Worm (Caenorhabditis elegans) whole organism, late embryonic: ENCODE measurements around the gene C50B6.1.

ENCODE experiments used
- C08G9.2 ChIP-seq: sonication (generic microtip); optimal IDR thresholded peaks from 2 replicates; lab custom pipeline; 2016; ENCODE audit warnings: mild to moderate bottlenecking, missing genetic modification characterization, moderate library complexity, missing compliant biosample characterization
- C38D4.7 ChIP-seq: fragments of 200-800 bp; sonication (Bioruptor generic); optimal IDR thresholded peaks from 2 replicates; lab custom pipeline; 2018; ENCODE audit warnings: mild to moderate bottlenecking, missing genetic modification characterization, moderate library complexity, missing compliant biosample characterization
- F13H6.1 ChIP-seq: sonication (generic microtip); optimal IDR thresholded peaks from 2 replicates; lab custom pipeline; 2016; ENCODE audit warnings: missing genetic modification characterization, missing compliant biosample characterization
- ahr-1 ChIP-seq: sonication (generic microtip); optimal IDR thresholded peaks from 2 replicates; lab custom pipeline; 2016; ENCODE audit warnings: missing genetic modification characterization, missing compliant biosample characterization
- ceh-14 ChIP-seq: sonication (generic microtip); optimal IDR thresholded peaks from 2 replicates; lab custom pipeline; 2016; ENCODE audit warnings: missing genotype, missing genetic modification characterization, missing compliant biosample characterization
- ceh-18 ChIP-seq: sonication (generic microtip); optimal IDR thresholded peaks from 2 replicates; lab custom pipeline; 2016; ENCODE audit warnings: missing genetic modification characterization, missing compliant biosample characterization
- ceh-19 ChIP-seq: fragments of 200-800 bp; sonication (Bioruptor generic); optimal IDR thresholded peaks from 2 replicates; lab custom pipeline; 2018; ENCODE audit warnings: mild to moderate bottlenecking, missing genetic modification characterization, missing compliant biosample characterization
- ceh-2 ChIP-seq: sonication (generic microtip); optimal IDR thresholded peaks from 2 replicates; lab custom pipeline; 2016; ENCODE audit warnings: missing genotype, missing genetic modification characterization, missing compliant biosample characterization
- ceh-22 ChIP-seq: sonication (generic microtip); optimal IDR thresholded peaks from 2 replicates; lab custom pipeline; 2017; ENCODE audit warnings: missing biosample characterization, missing genetic modification characterization
- ceh-31 ChIP-seq: sonication (generic microtip); optimal IDR thresholded peaks from 2 replicates; lab custom pipeline; 2016; ENCODE audit warnings: missing genetic modification characterization, missing compliant biosample characterization
- ceh-34 ChIP-seq: sonication (generic microtip); optimal IDR thresholded peaks from 2 replicates; lab custom pipeline; 2016; ENCODE audit warnings: mild to moderate bottlenecking, missing genetic modification characterization, missing compliant biosample characterization
- ceh-48 ChIP-seq: sonication (generic microtip); optimal IDR thresholded peaks from 2 replicates; lab custom pipeline; 2016; ENCODE audit warnings: missing genetic modification characterization, inconsistent platforms, missing compliant biosample characterization
- ceh-9 ChIP-seq: sonication (generic microtip); optimal IDR thresholded peaks from 2 replicates; lab custom pipeline; 2016; ENCODE audit warnings: mild to moderate bottlenecking, missing genetic modification characterization, inconsistent platforms, missing compliant biosample characterization
- che-1 ChIP-seq: sonication (generic microtip); optimal IDR thresholded peaks from 2 replicates; lab custom pipeline; 2016; ENCODE audit warnings: mild to moderate bottlenecking, missing genetic modification characterization, missing compliant biosample characterization
- dmd-4 ChIP-seq: sonication (generic microtip); optimal IDR thresholded peaks from 2 replicates; lab custom pipeline; 2016; ENCODE audit warnings: borderline replicate concordance, missing genetic modification characterization, missing compliant biosample characterization
- ets-4 ChIP-seq: sonication (generic microtip); optimal IDR thresholded peaks from 2 replicates; lab custom pipeline; 2016; ENCODE audit warnings: missing genetic modification characterization, missing compliant biosample characterization
- eyg-1 ChIP-seq: sonication (generic microtip); optimal IDR thresholded peaks from 2 replicates; lab custom pipeline; 2016; ENCODE audit warnings: missing genotype, missing genetic modification characterization, missing compliant biosample characterization
- fax-1 ChIP-seq: sonication (generic microtip); optimal IDR thresholded peaks from 2 replicates; lab custom pipeline; 2016; ENCODE audit warnings: missing genotype, missing genetic modification characterization, missing compliant biosample characterization
- hlh-15 ChIP-seq: sonication (generic microtip); optimal IDR thresholded peaks from 2 replicates; lab custom pipeline; 2016; ENCODE audit warnings: missing genetic modification characterization, missing compliant biosample characterization
- hlh-30 ChIP-seq: sonication (generic microtip); optimal IDR thresholded peaks from 2 replicates; lab custom pipeline; 2017; ENCODE audit warnings: antibody characterized with exemption, missing genetic modification characterization, missing compliant biosample characterization; ENCODE audit not compliant: insufficient read depth
- hlh-6 ChIP-seq: sonication (generic microtip); optimal IDR thresholded peaks from 2 replicates; lab custom pipeline; 2016; ENCODE audit warnings: missing genotype, missing genetic modification characterization, missing compliant biosample characterization
- hlh-8 ChIP-seq: sonication (generic microtip); optimal IDR thresholded peaks from 2 replicates; lab custom pipeline; 2016; ENCODE audit warnings: missing genotype, missing genetic modification characterization, missing compliant biosample characterization
- lin-11 ChIP-seq: fragments of 200-800 bp; sonication (Bioruptor generic); optimal IDR thresholded peaks from 2 replicates; lab custom pipeline; 2018; ENCODE audit warnings: mild to moderate bottlenecking, missing genetic modification characterization, missing compliant biosample characterization
- mec-3 ChIP-seq: sonication (generic microtip); optimal IDR thresholded peaks from 2 replicates; lab custom pipeline; 2016; ENCODE audit warnings: borderline replicate concordance, missing genetic modification characterization, missing compliant biosample characterization
- pax-1 ChIP-seq: fragments of 150-350 bp; optimal IDR thresholded peaks from 2 replicates; lab custom pipeline; 2014; ENCODE audit warnings: missing biosample characterization, missing genetic modification characterization
- pha-2 ChIP-seq: sonication (generic microtip); optimal IDR thresholded peaks from 2 replicates; lab custom pipeline; 2017; ENCODE audit warnings: mild to moderate bottlenecking, missing genetic modification characterization, missing compliant biosample characterization
- pqm-1 ChIP-seq: sonication (generic microtip); optimal IDR thresholded peaks from 2 replicates; lab custom pipeline; 2016; ENCODE audit warnings: missing genetic modification characterization, missing compliant biosample characterization
- sox-2 ChIP-seq: fragments of 200-800 bp; sonication (Bioruptor generic); IDR thresholded peaks from 2 replicates; pipeline ENCODE4 v1.3.6; 2022; ENCODE audit warnings: missing genetic modification reagents, missing genetic modification characterization, missing compliant biosample characterization
- tbx-2 ChIP-seq: sonication (generic microtip); optimal IDR thresholded peaks from 2 replicates; lab custom pipeline; 2016; ENCODE audit warnings: missing genetic modification characterization, missing compliant biosample characterization
- tbx-7 ChIP-seq: sonication (generic microtip); optimal IDR thresholded peaks from 2 replicates; lab custom pipeline; 2016; ENCODE audit warnings: missing genotype, missing genetic modification characterization, missing compliant biosample characterization
- ttx-3 ChIP-seq: sonication (generic microtip); optimal IDR thresholded peaks from 2 replicates; lab custom pipeline; 2016; ENCODE audit warnings: missing genetic modification reagents, missing genetic modification characterization, missing compliant biosample characterization
- unc-3 ChIP-seq, 2 experiments: fragments of 200-800 bp in 1 of 2; sonication (Bioruptor generic) in 1 of 2; sonication (generic microtip) in 1 of 2; conservative IDR thresholded peaks in 1 of 2; optimal IDR thresholded peaks in 1 of 2; 2 replicates each; pipeline versions ENCODE4 v1.3.6 to Lab custom; 2016 to 2022; ENCODE audit warnings: missing compliant biosample characterization in 2 of 2, missing genetic modification characterization in 2 of 2, missing genetic modification reagents in 1 of 2
- unc-42 ChIP-seq: sonication (generic microtip); optimal IDR thresholded peaks from 2 replicates; lab custom pipeline; 2016; ENCODE audit warnings: missing genotype, missing genetic modification characterization, missing compliant biosample characterization
- unc-55 ChIP-seq: sonication (generic microtip); optimal IDR thresholded peaks from 2 replicates; lab custom pipeline; 2017; ENCODE audit warnings: missing biosample characterization, missing genetic modification reagents, missing genetic modification characterization
- zip-5 ChIP-seq: sonication (generic microtip); optimal IDR thresholded peaks from 2 replicates; lab custom pipeline; 2016; ENCODE audit warnings: missing genetic modification characterization, missing compliant biosample characterization

C50B6.1 gene

ce11 chrV:13350302-13350701 lies 41.6 kb downstream of the C50B6.1 start:
- TF ChIP-seq pha-2 (no peak), tbx-2 (tag; lab: Kevin White, UChicago) (no peak)
- TF ChIP-seq, all 69 proteins: peak for 0

- TF ChIP-seq ets-4 (tag; lab: Kevin White, UChicago) (no peak), ceh-48 (tag; lab: Kevin White, UChicago) (no peak), hlh-6 (tag; lab: Kevin White, UChicago) (no peak), unc-55 (GFP tag; lab: Kevin White, UChicago) (peak; percentile 31), ceh-18 (no peak)
These were observed 43.1 kb downstream of the C50B6.1 start for ce11 chrV:13351773-13352172.

- no peak for TF ChIP-seq ceh-34
- no peak for TF ChIP-seq C38D4.7 (GFP tag; lab: Kevin White, UChicago)
- TF ChIP-seq ceh-2 (tag; lab: Kevin White, UChicago) = no peak
- no peak for TF ChIP-seq hlh-30 (tag; lab: Kevin White, UChicago)
- no peak for TF ChIP-seq zip-5 (tag; lab: Kevin White, UChicago)
- TF ChIP-seq hlh-6 (tag; lab: Kevin White, UChicago) = no peak
- TF ChIP-seq fax-1 = no peak
- TF ChIP-seq C08G9.2 (tag; lab: Kevin White, UChicago) = no peak
- TF ChIP-seq dmd-4 = no peak
- TF ChIP-seq ceh-48 (tag; lab: Kevin White, UChicago) = no peak
- TF ChIP-seq pha-2 = no peak
- no peak for TF ChIP-seq F13H6.1 (tag; lab: Kevin White, UChicago)
- TF ChIP-seq pax-1 (tag; lab: Kevin White, UChicago) = no peak
- no peak for TF ChIP-seq che-1 (tag; lab: Kevin White, UChicago)
- TF ChIP-seq tbx-7 (tag; lab: Kevin White, UChicago) = no peak
- TF ChIP-seq lin-11 (tag; lab: Kevin White, UChicago) = no peak
- TF ChIP-seq ttx-3 (tag; lab: Kevin White, UChicago) = no peak
- no peak for TF ChIP-seq unc-42
- no peak for TF ChIP-seq ahr-1 (tag; lab: Kevin White, UChicago)
These were observed 43.7 kb downstream of the C50B6.1 start for ce11 chrV:13352415-13352814.

- TF ChIP-seq pqm-1 (tag; lab: Kevin White, UChicago) = no peak
- TF ChIP-seq unc-3 (GFP tag; conservative IDR thresholded peaks at IDR 0.05; lab: Robert Waterston, UW) = no peak
- TF ChIP-seq unc-3 (tag; optimal IDR thresholded peaks at IDR 0.05; lab: Kevin White, UChicago) = no peak
- TF ChIP-seq ceh-19 = no peak
- no peak for TF ChIP-seq ahr-1 (tag; lab: Kevin White, UChicago)
- no peak for TF ChIP-seq ceh-31 (tag; lab: Kevin White, UChicago)
- no peak for TF ChIP-seq pha-2
- no peak for TF ChIP-seq eyg-1 (tag; lab: Kevin White, UChicago)
- TF ChIP-seq sox-2 (GFP tag; lab: Robert Waterston, UW) = no peak
- TF ChIP-seq ceh-22 (tag; lab: Kevin White, UChicago) = no peak
- no peak for TF ChIP-seq hlh-8 (tag; lab: Kevin White, UChicago)
- no peak for TF ChIP-seq ceh-14
- no peak for TF ChIP-seq pax-1 (tag; lab: Kevin White, UChicago)
- TF ChIP-seq hlh-15 (tag; lab: Kevin White, UChicago) = no peak
- no peak for TF ChIP-seq mec-3 (tag; lab: Kevin White, UChicago)
- no peak for TF ChIP-seq ceh-2 (tag; lab: Kevin White, UChicago)
- TF ChIP-seq ceh-9 = no peak
- TF ChIP-seq zip-5 (tag; lab: Kevin White, UChicago) = no peak
- TF ChIP-seq, all 69 proteins: peak for 0
These were observed 47.5 kb downstream of the C50B6.1 start for ce11 chrV:13356210-13356609.
